Fruit fly (Drosophila melanogaster) whole organism, embryonic: ENCODE data around the gene CG33510.
A peak's percentile ranks its signal among the peaks of the same experiment; 100 is the strongest.

Experiments used
- Aef1 ChIP-seq: fragments of 200-800 bp; sonication (Bioruptor generic); IDR thresholded peaks from 3 replicates; pipeline ENCODE4 v1.3.6; 2022; ENCODE audit warnings: missing biosample characterization, missing genetic modification characterization
- Antp ChIP-seq: fragments of 200-800 bp; sonication (Bioruptor generic); optimal IDR thresholded peaks from 3 replicates; lab custom pipeline; 2016; ENCODE audit warnings: missing biosample characterization, missing genetic modification characterization
- Atf6 ChIP-seq: fragments of 200-800 bp; sonication (Bioruptor generic); IDR thresholded peaks from 2 replicates; pipeline ENCODE4 v1.3.6; 2022; ENCODE audit warnings: missing biosample characterization, missing genetic modification characterization
- B-H1 ChIP-seq: fragments of 200-800 bp; sonication (Bioruptor generic); IDR thresholded peaks from 3 replicates; pipeline ENCODE4 v1.3.6; 2022; ENCODE audit warnings: missing biosample characterization, missing genetic modification characterization
- CG10366 ChIP-seq: fragments of 200-800 bp; sonication (Bioruptor generic); IDR thresholded peaks from 2 replicates; pipeline ENCODE4 v1.3.6; 2022; ENCODE audit warnings: missing biosample characterization, missing genetic modification characterization
- CG10543 ChIP-seq: fragments of 200-800 bp; sonication (Bioruptor generic); optimal IDR thresholded peaks from 3 replicates; lab custom pipeline; 2017; ENCODE audit warnings: missing biosample characterization, mild to moderate bottlenecking, missing genetic modification characterization, moderate library complexity
- CG11247 ChIP-seq: fragments of 200-800 bp; sonication (Bioruptor generic); IDR thresholded peaks from 2 replicates; pipeline ENCODE4 v1.3.6; 2022; ENCODE audit warnings: missing biosample characterization, missing genetic modification characterization
- CG12071 ChIP-seq: fragments of 200-800 bp; sonication (Bioruptor generic); optimal IDR thresholded peaks from 3 replicates; lab custom pipeline; 2018; ENCODE audit warnings: missing biosample characterization, mild to moderate bottlenecking, missing genetic modification characterization
- CG1233 ChIP-seq: fragments of 200-800 bp; sonication (Bioruptor generic); optimal IDR thresholded peaks from 4 replicates; lab custom pipeline; 2018; ENCODE audit warnings: missing biosample characterization, mild to moderate bottlenecking, missing genetic modification characterization
- CG12744 ChIP-seq: fragments of 200-800 bp; sonication (Bioruptor generic); optimal IDR thresholded peaks from 2 replicates; lab custom pipeline; 2016; ENCODE audit warnings: missing biosample characterization, missing genetic modification characterization
- CG13123 ChIP-seq: fragments of 200-800 bp; sonication (Bioruptor generic); optimal IDR thresholded peaks from 2 replicates; lab custom pipeline; 2016; ENCODE audit warnings: missing biosample characterization, missing genetic modification characterization
- CG13894 ChIP-seq: fragments of 200-800 bp; sonication (Bioruptor generic); optimal IDR thresholded peaks from 3 replicates; lab custom pipeline; 2018; ENCODE audit warnings: missing biosample characterization, mild to moderate bottlenecking, missing genetic modification characterization, moderate library complexity
- CG15073 ChIP-seq: fragments of 200-800 bp; sonication (Bioruptor generic); optimal IDR thresholded peaks from 2 replicates; lab custom pipeline; 2016; ENCODE audit warnings: missing biosample characterization, missing genetic modification characterization
- CG16779 ChIP-seq: fragments of 200-800 bp; sonication (Bioruptor generic); IDR thresholded peaks from 2 replicates; pipeline ENCODE4 v1.3.6; 2022; ENCODE audit warnings: missing biosample characterization, missing genetic modification characterization
- CG17328 ChIP-seq: fragments of 200-800 bp; sonication (Bioruptor generic); IDR thresholded peaks from 2 replicates; pipeline ENCODE4 v1.3.6; 2022; ENCODE audit warnings: missing biosample characterization, missing genetic modification characterization
- CG17385 ChIP-seq: fragments of 200-800 bp; sonication (Bioruptor generic); optimal IDR thresholded peaks from 3 replicates; lab custom pipeline; 2018; ENCODE audit warnings: missing biosample characterization, mild to moderate bottlenecking, missing genetic modification characterization
- CG2116 ChIP-seq: fragments of 200-800 bp; sonication (Bioruptor generic); optimal IDR thresholded peaks from 3 replicates; lab custom pipeline; 2018; ENCODE audit warnings: missing biosample characterization, mild to moderate bottlenecking, missing genetic modification characterization
- CG2120 ChIP-seq: fragments of 200-800 bp; sonication (Bioruptor generic); optimal IDR thresholded peaks from 3 replicates; lab custom pipeline; 2016; ENCODE audit warnings: missing biosample characterization, missing genetic modification characterization
- CG2129 ChIP-seq: fragments of 200-800 bp; sonication (Bioruptor generic); IDR thresholded peaks from 2 replicates; pipeline ENCODE4 v1.3.6; 2022; ENCODE audit warnings: missing biosample characterization, missing genetic modification characterization; ENCODE audit not compliant: partially characterized antibody
- CG3281 ChIP-seq: fragments of 200-800 bp; sonication (Bioruptor generic); optimal IDR thresholded peaks from 3 replicates; lab custom pipeline; 2017; ENCODE audit warnings: missing biosample characterization, mild to moderate bottlenecking, missing genetic modification characterization
- CG6272 ChIP-seq: fragments of 200-800 bp; sonication (Bioruptor generic); IDR thresholded peaks from 2 replicates; pipeline ENCODE4 v1.3.6; 2022; ENCODE audit warnings: missing biosample characterization, missing genetic modification characterization
- CG7987 ChIP-seq: fragments of 200-800 bp; sonication (Bioruptor generic); optimal IDR thresholded peaks from 2 replicates; lab custom pipeline; 2018; ENCODE audit warnings: missing biosample characterization, mild to moderate bottlenecking, missing genetic modification characterization, moderate library complexity
- CG8290 ChIP-seq, 3 experiments: fragments of 200-800 bp; sonication (Bioruptor generic); optimal IDR thresholded peaks; 2 replicates each; lab custom pipeline; 2016 to 2019; ENCODE audit warnings: missing biosample characterization in 3 of 3, missing genetic modification characterization in 3 of 3, mild to moderate bottlenecking in 2 of 3, moderate library complexity in 1 of 3
- CG8388 ChIP-seq: fragments of 200-800 bp; sonication (Bioruptor generic); optimal IDR thresholded peaks from 2 replicates; lab custom pipeline; 2019; ENCODE audit warnings: missing biosample characterization, mild to moderate bottlenecking, missing genetic modification characterization, moderate library complexity
- CG8924 ChIP-seq: fragments of 200-800 bp; optimal IDR thresholded peaks from 3 replicates; lab custom pipeline; 2019; ENCODE audit warnings: missing biosample characterization, mild to moderate bottlenecking, missing genetic modification characterization, moderate library complexity
- CkIIα-i1 ChIP-seq: fragments of 200-800 bp; sonication (Bioruptor generic); IDR thresholded peaks from 2 replicates; pipeline ENCODE4 v1.3.6; 2022; ENCODE audit warnings: missing biosample characterization, missing genetic modification characterization
- Dbx ChIP-seq: fragments of 200-800 bp; sonication (Bioruptor generic); IDR thresholded peaks from 3 replicates; pipeline ENCODE4 v1.3.6; 2022; ENCODE audit warnings: missing biosample characterization, missing genetic modification characterization
- Dfd ChIP-seq, 2 experiments: fragments of >200 bp; optimal IDR thresholded peaks; 2 replicates each; lab custom pipeline; 2017; ENCODE audit warnings: missing biosample characterization in 2 of 2, missing genetic modification characterization in 2 of 2
- Dip2 ChIP-seq: fragments of 200-800 bp; sonication (Bioruptor generic); IDR thresholded peaks from 2 replicates; pipeline ENCODE4 v1.3.6; 2022; ENCODE audit warnings: missing biosample characterization, missing genetic modification characterization
- Ets65A ChIP-seq: fragments of 200-800 bp; sonication (Bioruptor generic); peaks from one replicate; lab custom pipeline; 2016; ENCODE audit warnings: missing biosample characterization, missing genetic modification characterization
- Gug ChIP-seq: fragments of 200-800 bp; sonication (Bioruptor generic); IDR thresholded peaks from 4 replicates; pipeline ENCODE4 v1.3.6; 2022; ENCODE audit warnings: missing biosample characterization, missing genetic modification characterization
- Hr39 ChIP-seq: fragments of >200 bp; optimal IDR thresholded peaks from 2 replicates; lab custom pipeline; 2017
- NFAT ChIP-seq: fragments of 200-800 bp; sonication (Bioruptor generic); IDR thresholded peaks from 2 replicates; pipeline ENCODE4 v1.3.6; 2022; ENCODE audit warnings: missing biosample characterization, missing genetic modification characterization
- Usf ChIP-seq: fragments of 200-800 bp; sonication (Bioruptor generic); optimal IDR thresholded peaks from 2 replicates; lab custom pipeline; 2017; ENCODE audit warnings: missing genotype, missing biosample characterization, missing genetic modification characterization
- abd-A ChIP-seq: fragments of 200-800 bp; sonication (Bioruptor generic); optimal IDR thresholded peaks from 3 replicates; lab custom pipeline; 2019; ENCODE audit warnings: missing biosample characterization, mild to moderate bottlenecking, missing genetic modification characterization, moderate library complexity
- az2 ChIP-seq: fragments of 200-800 bp; sonication (Bioruptor generic); optimal IDR thresholded peaks from 3 replicates; lab custom pipeline; 2016; ENCODE audit warnings: missing biosample characterization, missing genetic modification characterization
- bcd ChIP-seq: fragments of 200-800 bp; sonication (Bioruptor generic); optimal IDR thresholded peaks from 2 replicates; lab custom pipeline; 2017; ENCODE audit warnings: missing biosample characterization, mild to moderate bottlenecking, missing genetic modification characterization
- bsh ChIP-seq, 2 experiments: fragments of 200-800 bp; sonication (Bioruptor generic); optimal IDR thresholded peaks; 2 replicates each; lab custom pipeline; 2017 to 2018; ENCODE audit warnings: mild to moderate bottlenecking in 2 of 2, missing biosample characterization in 2 of 2, missing genetic modification characterization in 2 of 2, moderate library complexity in 1 of 2
- chn ChIP-seq: fragments of 200-800 bp; sonication (Bioruptor generic); optimal IDR thresholded peaks from 2 replicates; lab custom pipeline; 2016; ENCODE audit warnings: missing biosample characterization, missing genetic modification characterization
- crp ChIP-seq, 2 experiments: fragments of 200-800 bp; sonication (Bioruptor generic); optimal IDR thresholded peaks; 2 replicates in 1 of 2; 3 replicates in 1 of 2; lab custom pipeline; 2017; ENCODE audit warnings: missing biosample characterization in 2 of 2, missing genetic modification characterization in 2 of 2, mild to moderate bottlenecking in 1 of 2, moderate library complexity in 1 of 2
- cwo ChIP-seq: fragments of 200-800 bp; sonication (Bioruptor generic); optimal IDR thresholded peaks from 3 replicates; lab custom pipeline; 2017; ENCODE audit warnings: missing biosample characterization, missing genetic modification characterization, mild to moderate bottlenecking, moderate library complexity, missing genetic modification reagents
- fd3F ChIP-seq: fragments of 200-800 bp; sonication (Bioruptor generic); optimal IDR thresholded peaks from 2 replicates; lab custom pipeline; 2018; ENCODE audit warnings: missing biosample characterization, mild to moderate bottlenecking, missing genetic modification characterization, moderate library complexity
- ham ChIP-seq: fragments of 200-800 bp; sonication (Bioruptor generic); IDR thresholded peaks from 2 replicates; pipeline ENCODE4 v1.3.6; 2022; ENCODE audit warnings: missing biosample characterization, missing genetic modification characterization
- odd ChIP-seq: fragments of 200-800 bp; sonication (Bioruptor generic); optimal IDR thresholded peaks from 2 replicates; lab custom pipeline; 2017; ENCODE audit warnings: missing biosample characterization, mild to moderate bottlenecking, missing genetic modification characterization
- sc ChIP-seq, 3 experiments: fragments of >200 bp in 2 of 3; fragments of 200-800 bp in 1 of 3; sonication (Bioruptor generic) in 1 of 3; optimal IDR thresholded peaks; 2 replicates in 2 of 3; 3 replicates in 1 of 3; lab custom pipeline; 2017; ENCODE audit warnings: mild to moderate bottlenecking in 1 of 3, missing biosample characterization in 1 of 3, missing genetic modification characterization in 1 of 3, missing genetic modification reagents in 1 of 3
- tap ChIP-seq: fragments of 200-800 bp; optimal IDR thresholded peaks from 3 replicates; lab custom pipeline; 2019; ENCODE audit warnings: missing biosample characterization, mild to moderate bottlenecking, missing genetic modification characterization, moderate library complexity
- toy ChIP-seq: fragments of 200-800 bp; sonication (Bioruptor generic); IDR thresholded peaks from 2 replicates; pipeline ENCODE4 v1.3.6; 2022; ENCODE audit warnings: missing biosample characterization, missing genetic modification characterization
- tup ChIP-seq: fragments of 200-800 bp; sonication (Bioruptor generic); optimal IDR thresholded peaks from 2 replicates; lab custom pipeline; 2016; ENCODE audit warnings: missing biosample characterization, mild to moderate bottlenecking, missing genetic modification characterization, moderate library complexity
- twi ChIP-seq: fragments of 200-800 bp; optimal IDR thresholded peaks from 2 replicates; lab custom pipeline; 2019; ENCODE audit warnings: missing biosample characterization, mild to moderate bottlenecking, missing genetic modification characterization, moderate library complexity
- unc-4 ChIP-seq: fragments of 200-800 bp; sonication (Bioruptor generic); IDR thresholded peaks from 2 replicates; pipeline ENCODE4 v1.3.6; 2022; ENCODE audit warnings: missing biosample characterization, missing genetic modification characterization; ENCODE audit not compliant: partially characterized antibody
- zen2 ChIP-seq: fragments of 200-800 bp; sonication (Bioruptor generic); IDR thresholded peaks from 3 replicates; pipeline ENCODE4 v1.3.6; 2022; ENCODE audit warnings: missing biosample characterization, missing genetic modification characterization; ENCODE audit not compliant: partially characterized antibody

The CG33510 gene

dm6 chr2L:21062611-21063010 lies 21.5 kb downstream of the CG33510 start (continued):
- TF ChIP-seq Gug (GFP tag; lab: Robert Waterston, UW) (no peak), crp (GFP tag; optimal IDR thresholded peaks at IDR 0.05; lab: Kevin White, UChicago) (no peak), CG13894 (peak; percentile 78), CG11247 (GFP tag; lab: Robert Waterston, UW) (no peak), Atf6 (GFP tag; lab: Robert Waterston, UW) (no peak), abd-A (tag; lab: Kevin White, UChicago) (peak; percentile 14), chn (GFP tag; lab: Kevin White, UChicago) (no peak), CG2120 (GFP tag; lab: Kevin White, UChicago) (no peak), unc-4 (GFP tag; lab: Robert Waterston, UW) (no peak), CkIIα-i1 (GFP tag; lab: Robert Waterston, UW) (no peak), CG15073 (no peak), CG8290 (GFP tag; optimal IDR thresholded peaks at IDR 0.05; lab: Kevin White, UChicago) (no peak), CG8290 (tag; optimal IDR thresholded peaks at IDR 0.05; lab: Kevin White, UChicago) (peak in 1 of 2 experiments; percentile 21), ham (GFP tag; lab: Robert Waterston, UW) (no peak), CG10543 (no peak), toy (GFP tag; lab: Robert Waterston, UW) (no peak), CG2116 (GFP tag; lab: Kevin White, UChicago) (no peak), CG1233 (GFP tag; lab: Kevin White, UChicago) (peak; percentile 7), CG8924 (tag; lab: Kevin White, UChicago) (no peak), CG8388 (GFP tag; lab: Kevin White, UChicago) (no peak), tup (GFP tag; lab: Kevin White, UChicago) (no peak), CG13123 (no peak), twi (tag; lab: Kevin White, UChicago) (no peak), Dbx (GFP tag; lab: Robert Waterston, UW) (peak; percentile 30; the same call in 1 of the 3 replicates), CG10366 (no peak), zen2 (GFP tag; lab: Robert Waterston, UW) (no peak), bcd (GFP tag; lab: Kevin White, UChicago) (no peak), CG3281 (GFP tag; lab: Kevin White, UChicago) (no peak), sc (optimal IDR thresholded peaks at IDR 0.05; lab: Kevin White, UChicago) (no peak), sc (GFP tag; optimal IDR thresholded peaks at IDR 0.05; lab: Kevin White, UChicago) (no peak), odd (GFP tag; lab: Kevin White, UChicago) (no peak), CG6272 (GFP tag; lab: Robert Waterston, UW) (no peak), Usf (no peak), CG16779 (GFP tag; lab: Robert Waterston, UW) (no peak), Hr39 (no peak), CG7987 (GFP tag; lab: Kevin White, UChicago) (peak; percentile 13), CG12744 (GFP tag; lab: Kevin White, UChicago) (no peak), tap (no peak), bsh (GFP tag; optimal IDR thresholded peaks at IDR 0.05; lab: Kevin White, UChicago) (no peak), CG17385 (no peak), NFAT (GFP tag; lab: Robert Waterston, UW) (no peak), Dfd (GFP tag; optimal IDR thresholded peaks at IDR 0.05; lab: Kevin White, UChicago) (no peak), CG17328 (GFP tag; lab: Robert Waterston, UW) (no peak), az2 (GFP tag; lab: Kevin White, UChicago) (no peak), B-H1 (GFP tag; lab: Robert Waterston, UW) (no peak), cwo (GFP tag; lab: Kevin White, UChicago) (peak; percentile 71), CG2129 (GFP tag; lab: Robert Waterston, UW) (no peak), Antp (GFP tag; lab: Kevin White, UChicago) (no peak), fd3F (no peak), CG12071 (GFP tag; lab: Kevin White, UChicago) (peak; percentile 34), Aef1 (GFP tag; lab: Robert Waterston, UW) (no peak), Ets65A (no peak), Dip2 (GFP tag; lab: Robert Waterston, UW) (no peak)
